Fruit fly (Drosophila melanogaster) whole organism, larva: ENCODE measurements around the gene Rpt5.

Experiments used
- noc ChIP-seq: fragments of 200-800 bp; sonication (Bioruptor generic); optimal IDR thresholded peaks from 3 replicates; lab custom pipeline; 2019; ENCODE audit warnings: missing biosample characterization, mild to moderate bottlenecking, missing genetic modification characterization, moderate library complexity

The Rpt5 gene

dm6 chr3R:23752728-23753127 lies at the start of gene Rpt5, which contains the start of gene RanBP3:
TSS of gene Rpt5 (plus strand) at chr3R:23752876.
TSS of gene RanBP3 (minus strand) at chr3R:23752834.
- peak; percentile 64 for TF ChIP-seq noc (tag; lab: Kevin White, UChicago)

dm6 chr3R:23704383-23705033 lies 48.2 kb upstream of the Rpt5 start, which contains the start of gene Gba1b:
TSS of gene Gba1b (plus strand) at chr3R:23704804.
- no peak for TF ChIP-seq noc (tag; lab: Kevin White, UChicago)

dm6 chr3R:23709508-23710208 lies 43.0 kb upstream of the Rpt5 start, which contains the start of gene CG10301:
TSS of gene CG10301 (plus strand) at chr3R:23710158.
- TF ChIP-seq noc (tag; lab: Kevin White, UChicago): no peak

dm6 chr3R:23711195-23711594 lies 41.5 kb upstream of the Rpt5 start, which contains the start of gene CG10300:
TSS of gene CG10300 (plus strand) at chr3R:23711527.
- TF ChIP-seq noc (tag; lab: Kevin White, UChicago): no peak

- TF ChIP-seq noc (tag; lab: Kevin White, UChicago): no peak
These were observed 38.8 kb upstream of the Rpt5 start for dm6 chr3R:23713901-23714300.

- TF ChIP-seq noc (tag; lab: Kevin White, UChicago): peak; percentile 42
These were observed 37.8 kb upstream of the Rpt5 start for dm6 chr3R:23714852-23715251.

- no peak for TF ChIP-seq noc (tag; lab: Kevin White, UChicago)
These were observed 34.3 kb upstream of the Rpt5 start, which contains the start of gene nau for dm6 chr3R:23718297-23718941. TSS of gene nau (minus strand) at chr3R:23718357.

- TF ChIP-seq noc (tag; lab: Kevin White, UChicago): no peak
These were observed 31.2 kb upstream of the Rpt5 start, which contains the start of gene CG10232 for dm6 chr3R:23721525-23721924. TSS of gene CG10232 (minus strand) at chr3R:23721625.

- TF ChIP-seq noc (tag; lab: Kevin White, UChicago): peak; percentile 44
These were observed 30.7 kb upstream of the Rpt5 start for dm6 chr3R:23721936-23722335.

dm6 chr3R:23722680-23723372 lies 29.9 kb upstream of the Rpt5 start, which contains the start of gene CG10365:
TSS of gene CG10365 (plus strand) at chr3R:23723331.
- TF ChIP-seq noc (tag; lab: Kevin White, UChicago): peak; percentile 89

- TF ChIP-seq noc (tag; lab: Kevin White, UChicago): no peak
These were observed 29.2 kb upstream of the Rpt5 start for dm6 chr3R:23723381-23724034.

dm6 chr3R:23724843-23725506 lies 27.7 kb upstream of the Rpt5 start:
- TF ChIP-seq noc (tag; lab: Kevin White, UChicago): peak; percentile 90

dm6 chr3R:23725711-23726349 lies 26.8 kb upstream of the Rpt5 start:
- peak; percentile 61 for TF ChIP-seq noc (tag; lab: Kevin White, UChicago)

dm6 chr3R:23726740-23727139 lies 25.9 kb upstream of the Rpt5 start:
- TF ChIP-seq noc (tag; lab: Kevin White, UChicago): peak; percentile 98
